Fruit fly (Drosophila melanogaster): ENCODE data around the gene CG5381.

The CG5381 gene

dm6 chr2L:10291276-10291675, 31.6 kb downstream of the CG5381 start:
- no peak for TF ChIP-seq Abd-B (GFP tag; optimal IDR thresholded peaks at IDR 0.05)
- no peak for TF ChIP-seq GATAd (GFP tag; optimal IDR thresholded peaks at IDR 0.05)
- TF ChIP-seq Rel (GFP tag; optimal IDR thresholded peaks at IDR 0.05): no peak
- no peak for TF ChIP-seq Rel (tag; optimal IDR thresholded peaks at IDR 0.05)
- TF ChIP-seq brk (GFP tag; optimal IDR thresholded peaks at IDR 0.05): no peak
- no peak for TF ChIP-seq Dfd (GFP tag; optimal IDR thresholded peaks at IDR 0.05)
- no peak for TF ChIP-seq CrebA (GFP tag; optimal IDR thresholded peaks at IDR 0.05; ENCODE audit: borderline replicate concordance)
- TF ChIP-seq Hnf4 (GFP tag; optimal IDR thresholded peaks at IDR 0.05): no peak
- TF ChIP-seq h (GFP tag; optimal IDR thresholded peaks at IDR 0.05): no peak
- TF ChIP-seq Hr83 (GFP tag; optimal IDR thresholded peaks at IDR 0.05; ENCODE audit: poor library complexity, severe bottlenecking): no peak
- no peak for TF ChIP-seq sv (GFP tag; optimal IDR thresholded peaks at IDR 0.05)
- no peak for TF ChIP-seq fru (GFP tag; optimal IDR thresholded peaks at IDR 0.05)
- no peak for TF ChIP-seq foxo (GFP tag; optimal IDR thresholded peaks at IDR 0.05)

- no peak for TF ChIP-seq HLH106 (tag; optimal IDR thresholded peaks at IDR 0.05)
- no peak for TF ChIP-seq dl (GFP tag; optimal IDR thresholded peaks at IDR 0.05; ENCODE audit: insufficient read depth in 1 of 2, partially characterized antibody in 2 of 2)
- TF ChIP-seq Myc (optimal IDR thresholded peaks at IDR 0.05): no peak
- no peak for TF ChIP-seq tai (GFP tag; optimal IDR thresholded peaks at IDR 0.05)
- no peak for TF ChIP-seq GATAd (GFP tag; optimal IDR thresholded peaks at IDR 0.05)
- no peak for TF ChIP-seq ey (GFP tag; optimal IDR thresholded peaks at IDR 0.05)
- TF ChIP-seq pan (optimal IDR thresholded peaks at IDR 0.05): no peak
- no peak for TF ChIP-seq N (GFP tag; optimal IDR thresholded peaks at IDR 0.05)
Observed at dm6 chr2L:10280772-10281171, 42.1 kb downstream of the CG5381 start, which contains the start of gene CG34043. TSS of gene CG34043 (minus strand) at chr2L:10280872.

dm6 chr2L:10278658-10279057, 44.2 kb downstream of the CG5381 start, which contains the start of gene Utx:
TSS of gene Utx (minus strand) at chr2L:10278811.
- TF ChIP-seq CG32264 (GFP tag; optimal IDR thresholded peaks at IDR 0.05): no peak
- peak; percentile 23 for TF ChIP-seq Hr83 (GFP tag; optimal IDR thresholded peaks at IDR 0.05; ENCODE audit: poor library complexity, severe bottlenecking)
- TF ChIP-seq woc (GFP tag; optimal IDR thresholded peaks at IDR 0.05): peak; percentile 71
- TF ChIP-seq h (GFP tag; optimal IDR thresholded peaks at IDR 0.05): no peak
- TF ChIP-seq dmrt93B (GFP tag; optimal IDR thresholded peaks at IDR 0.05): no peak
- no peak for TF ChIP-seq Hr78 (GFP tag; optimal IDR thresholded peaks at IDR 0.05)
- TF ChIP-seq Jra (GFP tag; optimal IDR thresholded peaks at IDR 0.05): no peak

- no peak for TF ChIP-seq Dfd (GFP tag; optimal IDR thresholded peaks at IDR 0.05)
- TF ChIP-seq brk (GFP tag; optimal IDR thresholded peaks at IDR 0.05): peak; percentile 12
- no peak for TF ChIP-seq pan (optimal IDR thresholded peaks at IDR 0.05)
- peak; percentile 74 for TF ChIP-seq Hr83 (GFP tag; optimal IDR thresholded peaks at IDR 0.05; ENCODE audit: poor library complexity, severe bottlenecking)
- TF ChIP-seq rgr (GFP tag; optimal IDR thresholded peaks at IDR 0.05): no peak
- peak; percentile 27 for TF ChIP-seq woc (GFP tag; optimal IDR thresholded peaks at IDR 0.05)
Observed at dm6 chr2L:10277362-10277761, 45.5 kb downstream of the CG5381 start.

dm6 chr2L:10276846-10277245, 46.1 kb downstream of the CG5381 start:
- TF ChIP-seq Hr83 (GFP tag; optimal IDR thresholded peaks at IDR 0.05; ENCODE audit: poor library complexity, severe bottlenecking) (no peak), psq (GFP tag; optimal IDR thresholded peaks at IDR 0.05) (peak; percentile 33), Hnf4 (GFP tag; optimal IDR thresholded peaks at IDR 0.05) (peak; percentile 58), sage (GFP tag; optimal IDR thresholded peaks at IDR 0.05) (no peak), Jra (GFP tag; optimal IDR thresholded peaks at IDR 0.05) (peak; percentile 40), usp (GFP tag; optimal IDR thresholded peaks at IDR 0.05) (no peak), OdsH (GFP tag; optimal IDR thresholded peaks at IDR 0.05) (peak; percentile 60), Rel (GFP tag; optimal IDR thresholded peaks at IDR 0.05) (no peak), Rel (tag; optimal IDR thresholded peaks at IDR 0.05) (no peak), Dfd (GFP tag; optimal IDR thresholded peaks at IDR 0.05) (no peak), ey (GFP tag; optimal IDR thresholded peaks at IDR 0.05) (peak; percentile 66), tai (GFP tag; optimal IDR thresholded peaks at IDR 0.05) (peak; percentile 52), foxo (GFP tag; optimal IDR thresholded peaks at IDR 0.05) (peak; percentile 14 to 54), N (GFP tag; optimal IDR thresholded peaks at IDR 0.05) (peak; percentile 9)

dm6 chr2L:10276436-10276835, 46.5 kb downstream of the CG5381 start:
- TF ChIP-seq dl (GFP tag; optimal IDR thresholded peaks at IDR 0.05; ENCODE audit: insufficient read depth in 1 of 2, partially characterized antibody in 2 of 2) (no peak), Dif (GFP tag; optimal IDR thresholded peaks at IDR 0.05; ENCODE audit: partially characterized antibody) (no peak), dsf (GFP tag; optimal IDR thresholded peaks at IDR 0.05; ENCODE audit: borderline replicate concordance) (no peak), psq (GFP tag; optimal IDR thresholded peaks at IDR 0.05) (peak; percentile 18), brk (GFP tag; optimal IDR thresholded peaks at IDR 0.05) (no peak), Dfd (GFP tag; optimal IDR thresholded peaks at IDR 0.05) (no peak)

Measured in whole organism, wandering third instar larva.